Worm (Caenorhabditis elegans) whole organism, L3 larva: ENCODE measurements around the gene F38A5.2.
"Not testable (repeated sequence)": the region's sequence is repeated elsewhere in the genome, so short reads cannot be mapped to it uniquely, and the experiment has no call there.

ENCODE experiments used
- R02D3.7 ChIP-seq: fragments of 150-350 bp; optimal IDR thresholded peaks from 2 replicates; lab custom pipeline; 2014; ENCODE audit warnings: missing biosample characterization, missing genetic modification characterization
- ZK546.5 ChIP-seq: sonication (generic microtip); optimal IDR thresholded peaks from 2 replicates; lab custom pipeline; 2017; ENCODE audit warnings: missing biosample characterization, missing genetic modification characterization
- aly-2 ChIP-seq: fragments of 150-350 bp; optimal IDR thresholded peaks from 2 replicates; lab custom pipeline; 2014; ENCODE audit warnings: missing biosample characterization, missing genetic modification characterization
- ama-1 ChIP-seq: fragments of 150-350 bp; optimal IDR thresholded peaks from 2 replicates; lab custom pipeline; 2018
- ceh-16 ChIP-seq: sonication (generic microtip); optimal IDR thresholded peaks from 2 replicates; lab custom pipeline; 2017; ENCODE audit warnings: missing biosample characterization, missing genetic modification characterization
- ceh-28 ChIP-seq: fragments of 150-350 bp; optimal IDR thresholded peaks from 2 replicates; lab custom pipeline; 2014; ENCODE audit warnings: missing biosample characterization, missing genetic modification reagents, missing genetic modification characterization
- ceh-82 ChIP-seq: fragments of 150-350 bp; optimal IDR thresholded peaks from 2 replicates; lab custom pipeline; 2014; ENCODE audit warnings: missing biosample characterization, missing genetic modification characterization
- elt-1 ChIP-seq: fragments of 150-350 bp; optimal IDR thresholded peaks from 2 replicates; lab custom pipeline; 2014; ENCODE audit warnings: missing biosample characterization, missing genetic modification characterization
- elt-2 ChIP-seq: sonication (generic microtip); optimal IDR thresholded peaks from 2 replicates; lab custom pipeline; 2016; ENCODE audit warnings: missing genetic modification reagents, mild to moderate bottlenecking, missing genetic modification characterization, missing compliant biosample characterization
- elt-3 ChIP-seq, 3 experiments: fragments of 150-350 bp in 1 of 3; sonication (generic microtip) in 2 of 3; optimal IDR thresholded peaks; 2 replicates in 2 of 3; 4 replicates in 1 of 3; lab custom pipeline; 2014 to 2017; ENCODE audit warnings: missing biosample characterization in 3 of 3, missing genetic modification characterization in 3 of 3
- eor-1 ChIP-seq, 2 experiments: fragments of 150-350 bp; optimal IDR thresholded peaks; 2 replicates each; lab custom pipeline; 2014 to 2018; ENCODE audit warnings: missing biosample characterization in 2 of 2, missing genetic modification characterization in 2 of 2
- fkh-10 ChIP-seq: sonication (generic microtip); optimal IDR thresholded peaks from 2 replicates; lab custom pipeline; 2017; ENCODE audit warnings: missing biosample characterization, missing genetic modification reagents, missing genetic modification characterization
- fkh-2 ChIP-seq: fragments of 150-350 bp; optimal IDR thresholded peaks from 2 replicates; lab custom pipeline; 2014; ENCODE audit warnings: missing biosample characterization, missing genetic modification reagents, missing genetic modification characterization
- jun-1 ChIP-seq: fragments of 150-350 bp; optimal IDR thresholded peaks from 2 replicates; lab custom pipeline; 2014; ENCODE audit warnings: missing biosample characterization, missing genetic modification reagents, missing genetic modification characterization
- lin-15B ChIP-seq: fragments of 150-350 bp; optimal IDR thresholded peaks from 2 replicates; lab custom pipeline; 2014; ENCODE audit warnings: missing biosample characterization, missing genetic modification characterization
- lin-39 ChIP-seq: fragments of 150-350 bp; optimal IDR thresholded peaks from 2 replicates; lab custom pipeline; 2018; ENCODE audit warnings: missing biosample characterization, missing genetic modification reagents, missing genetic modification characterization
- mdl-1 ChIP-seq: fragments of 150-350 bp; optimal IDR thresholded peaks from 2 replicates; lab custom pipeline; 2014; ENCODE audit warnings: missing biosample characterization, missing genetic modification characterization
- nhr-23 ChIP-seq: fragments of 150-350 bp; optimal IDR thresholded peaks from 2 replicates; lab custom pipeline; 2014; ENCODE audit warnings: missing biosample characterization, missing genetic modification reagents, missing genetic modification characterization
- nhr-25 ChIP-seq: sonication (generic microtip); optimal IDR thresholded peaks from 2 replicates; lab custom pipeline; 2017; ENCODE audit warnings: missing biosample characterization, missing genetic modification characterization
- nhr-28 ChIP-seq: fragments of 150-350 bp; optimal IDR thresholded peaks from 2 replicates; lab custom pipeline; 2014; ENCODE audit warnings: missing biosample characterization, missing genetic modification characterization
- nhr-43 ChIP-seq: sonication (generic microtip); optimal IDR thresholded peaks from 2 replicates; lab custom pipeline; 2016; ENCODE audit warnings: mild to moderate bottlenecking, missing genetic modification characterization, missing compliant biosample characterization; ENCODE audit not compliant: poor library complexity, severe bottlenecking
- nhr-67 ChIP-seq: fragments of 150-350 bp; optimal IDR thresholded peaks from 2 replicates; lab custom pipeline; 2014; ENCODE audit warnings: missing biosample characterization, missing genetic modification characterization
- nhr-76 ChIP-seq: fragments of 150-350 bp; sonication (generic microtip); optimal IDR thresholded peaks from 5 replicates; lab custom pipeline; 2014; ENCODE audit warnings: missing biosample characterization, missing genetic modification characterization
- nhr-77 ChIP-seq: fragments of 150-350 bp; optimal IDR thresholded peaks from 2 replicates; lab custom pipeline; 2014; ENCODE audit warnings: missing biosample characterization, missing genetic modification characterization
- pqm-1 ChIP-seq: fragments of 150-350 bp; optimal IDR thresholded peaks from 2 replicates; lab custom pipeline; 2017; ENCODE audit warnings: missing biosample characterization, missing genetic modification characterization, inconsistent platforms
- skn-1 ChIP-seq: fragments of 150-350 bp; optimal IDR thresholded peaks from 2 replicates; lab custom pipeline; 2014; ENCODE audit warnings: missing biosample characterization, missing genetic modification characterization
- unc-39 ChIP-seq: sonication (generic microtip); optimal IDR thresholded peaks from 4 replicates; lab custom pipeline; 2017; ENCODE audit warnings: missing biosample characterization, missing genetic modification characterization
- unc-62 ChIP-seq: fragments of 150-350 bp; sonication (generic microtip); optimal IDR thresholded peaks from 4 replicates; lab custom pipeline; 2014; ENCODE audit warnings: missing biosample characterization, missing genetic modification reagents, missing genetic modification characterization
- zag-1 ChIP-seq: fragments of 150-350 bp; optimal IDR thresholded peaks from 2 replicates; lab custom pipeline; 2014; ENCODE audit warnings: missing biosample characterization, missing genetic modification characterization
- ztf-11 ChIP-seq: fragments of 150-350 bp; optimal IDR thresholded peaks from 2 replicates; lab custom pipeline; 2014; ENCODE audit warnings: missing biosample characterization, missing genetic modification characterization
- ztf-4 ChIP-seq: fragments of 150-350 bp; optimal IDR thresholded peaks from 2 replicates; lab custom pipeline; 2014; ENCODE audit warnings: missing biosample characterization, missing genetic modification characterization

Gene F38A5.2

ce11 chrIV:6594871-6595270, 9.7 kb upstream of the F38A5.2 start, which contains the start of gene nspb-3:
Gene nspb-3, minus strand, starts transcription at chrIV:6594971.
- TF ChIP-seq pqm-1; nhr-25 (tag; lab: Kevin White, UChicago); ama-1 (lab: Kevin White, UChicago): not testable (repeated sequence)

- not testable (repeated sequence) for TF ChIP-seq jun-1; lin-15B (tag; lab: Kevin White, UChicago); ztf-4 (tag; lab: Kevin White, UChicago)
Measured at ce11 chrIV:6591010-6591746, 6.0 kb upstream of the F38A5.2 start, which contains the start of the genes nspb-1 and nspb-2. Gene nspb-1, minus strand, starts transcription at chrIV:6591110. Gene nspb-2, plus strand, starts transcription at chrIV:6591696.

DNA sequence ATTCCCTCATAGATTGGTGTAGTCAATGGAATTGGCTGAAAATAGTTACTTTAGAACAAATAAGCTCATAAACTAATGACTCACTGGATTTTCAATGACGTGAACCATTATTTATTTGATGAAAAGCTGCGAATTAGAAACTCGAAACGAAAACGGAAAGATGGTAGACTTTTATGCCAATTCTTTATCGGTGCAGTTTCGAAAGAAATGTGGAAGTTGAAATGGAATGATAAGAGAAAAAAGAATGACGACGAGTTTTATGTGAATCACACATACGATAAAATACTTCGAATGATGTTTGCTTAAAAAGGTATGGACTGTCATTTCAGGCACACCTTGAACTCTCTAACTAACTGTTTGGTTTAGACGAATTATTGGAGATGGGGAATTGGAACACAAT, 4.8 kb upstream of the F38A5.2 start, which contains the start of the genes lec-11 and irld-7:
TSS of gene lec-11 (minus strand) at position 126 of the 400 bp plus-strand sequence.
TSS of gene irld-7 (plus strand) at position 332 of the 400 bp plus-strand sequence.
- TF ChIP-seq elt-2 (tag; lab: Kevin White, UChicago) = peak; percentile 72
- TF ChIP-seq skn-1 (tag; lab: Kevin White, UChicago) = no peak
- TF ChIP-seq pqm-1 = peak; percentile 69

ce11 chrIV:6588080-6588613, 2.9 kb upstream of the F38A5.2 start:
- TF ChIP-seq elt-1 (tag; lab: Kevin White, UChicago) (no peak), ZK546.5 (tag; lab: Kevin White, UChicago) (no peak), ceh-16 (tag; lab: Kevin White, UChicago) (no peak), nhr-77 (tag; lab: Kevin White, UChicago) (no peak), elt-3 (tag; optimal IDR thresholded peaks at IDR 0.05; lab: Kevin White, UChicago) (no peak)

DNA sequence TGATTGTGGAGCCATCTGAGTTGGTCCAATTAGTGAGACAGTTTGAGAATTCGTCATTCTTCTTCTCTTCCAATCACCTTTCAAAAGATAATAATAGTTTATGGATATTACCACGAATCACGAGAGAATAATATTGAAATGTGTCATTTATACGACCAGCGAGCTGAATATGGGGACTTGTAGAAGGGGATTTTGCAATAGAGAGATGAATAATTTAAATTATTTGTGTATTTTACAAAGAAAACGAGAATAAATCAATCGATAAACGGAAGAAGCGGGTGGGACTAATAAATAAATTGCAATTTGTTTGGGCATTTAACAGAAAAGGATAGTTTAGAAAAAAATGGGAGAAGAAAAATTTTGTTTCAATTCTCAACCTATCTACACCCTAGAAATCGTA, 2.6 kb downstream of the F38A5.2 start, which contains the start of gene odr-8:
TSS of gene odr-8 (minus strand) at position 101 of the 400 bp plus-strand sequence.
- TF ChIP-seq nhr-76 (no peak), aly-2 (tag; lab: Kevin White, UChicago) (no peak)

- no peak for TF ChIP-seq unc-39 (tag; lab: Kevin White, UChicago)
- no peak for TF ChIP-seq ama-1 (lab: Kevin White, UChicago)
- no peak for TF ChIP-seq ztf-4 (tag; lab: Kevin White, UChicago)
- TF ChIP-seq nhr-25 (tag; lab: Kevin White, UChicago) = no peak
- no peak for TF ChIP-seq R02D3.7 (tag; lab: Kevin White, UChicago)
- TF ChIP-seq mdl-1 (tag; lab: Kevin White, UChicago) = no peak
Measured at ce11 chrIV:6581658-6582057, 3.5 kb downstream of the F38A5.2 start.

- TF ChIP-seq lin-39 (tag; lab: Kevin White, UChicago) (no peak), ceh-28 (no peak), nhr-76 (no peak), nhr-67 (tag; lab: Kevin White, UChicago) (no peak), eor-1 (tag; optimal IDR thresholded peaks at IDR 0.05; lab: Kevin White, UChicago) (no peak), pqm-1 (no peak), zag-1 (no peak), fkh-2 (tag; lab: Kevin White, UChicago) (no peak), ztf-4 (tag; lab: Kevin White, UChicago) (no peak), fkh-10 (GFP tag; lab: Kevin White, UChicago) (no peak), ama-1 (lab: Kevin White, UChicago) (no peak), ceh-16 (tag; lab: Kevin White, UChicago) (no peak), nhr-43 (no peak), ztf-11 (tag; lab: Kevin White, UChicago) (no peak), mdl-1 (tag; lab: Kevin White, UChicago) (no peak), nhr-77 (tag; lab: Kevin White, UChicago) (no peak), ceh-82 (tag; lab: Kevin White, UChicago) (no peak), unc-62 (no peak), nhr-28 (tag; lab: Kevin White, UChicago) (no peak), nhr-23 (tag; lab: Kevin White, UChicago) (no peak)
Measured at ce11 chrIV:6577914-6578313, 7.3 kb downstream of the F38A5.2 start, which contains the start of gene C43G2.3. Gene C43G2.3, plus strand, starts transcription at chrIV:6578214.
